Fruit fly (Drosophila melanogaster) whole organism, embryonic: ENCODE measurements around the gene Gcna.

Source experiments
- ATbp ChIP-seq: fragments of 200-800 bp; sonication (Bioruptor generic); optimal IDR thresholded peaks from 2 replicates; lab custom pipeline; 2017; ENCODE audit warnings: missing biosample characterization, mild to moderate bottlenecking, missing genetic modification characterization, missing genetic modification reagents
- B-H2 ChIP-seq: fragments of 200-800 bp; sonication (Bioruptor generic); optimal IDR thresholded peaks from 2 replicates; lab custom pipeline; 2018; ENCODE audit warnings: missing biosample characterization, mild to moderate bottlenecking, missing genetic modification characterization
- Bgb ChIP-seq: fragments of 200-800 bp; sonication (Bioruptor generic); IDR thresholded peaks from 2 replicates; pipeline ENCODE4 v1.3.6; 2022; ENCODE audit warnings: missing biosample characterization, missing genetic modification characterization; ENCODE audit not compliant: partially characterized antibody
- BtbVII ChIP-seq: fragments of 200-800 bp; sonication (Bioruptor generic); optimal IDR thresholded peaks from 3 replicates; lab custom pipeline; 2017; ENCODE audit warnings: missing biosample characterization, mild to moderate bottlenecking, missing genetic modification characterization
- CG10209 ChIP-seq: fragments of 200-800 bp; sonication (Bioruptor generic); optimal IDR thresholded peaks from 3 replicates; lab custom pipeline; 2017; ENCODE audit warnings: missing biosample characterization, mild to moderate bottlenecking, missing genetic modification characterization, missing genetic modification reagents
- CG10267 ChIP-seq: fragments of 200-800 bp; sonication (Bioruptor generic); optimal IDR thresholded peaks from 2 replicates; lab custom pipeline; 2018; ENCODE audit warnings: missing biosample characterization, mild to moderate bottlenecking, missing genetic modification characterization, moderate library complexity
- CG10565 ChIP-seq: fragments of 200-800 bp; sonication (Bioruptor generic); optimal IDR thresholded peaks from 3 replicates; lab custom pipeline; 2016; ENCODE audit warnings: missing biosample characterization, mild to moderate bottlenecking, missing genetic modification characterization
- CG12219 ChIP-seq: fragments of 200-800 bp; sonication (Bioruptor generic); optimal IDR thresholded peaks from 3 replicates; lab custom pipeline; 2018; ENCODE audit warnings: missing biosample characterization, mild to moderate bottlenecking, missing genetic modification characterization
- CG13424 ChIP-seq: fragments of 200-800 bp; sonication (Bioruptor generic); optimal IDR thresholded peaks from 2 replicates; lab custom pipeline; 2019; ENCODE audit warnings: missing biosample characterization, mild to moderate bottlenecking, missing genetic modification characterization, moderate library complexity
- CG13894 ChIP-seq: fragments of 200-800 bp; sonication (Bioruptor generic); optimal IDR thresholded peaks from 3 replicates; lab custom pipeline; 2018; ENCODE audit warnings: missing biosample characterization, mild to moderate bottlenecking, missing genetic modification characterization, moderate library complexity
- CG14860 ChIP-seq: fragments of 200-800 bp; sonication (Bioruptor generic); IDR thresholded peaks from 3 replicates; pipeline ENCODE4 v1.3.6; 2022; ENCODE audit warnings: missing biosample characterization, missing genetic modification characterization; ENCODE audit not compliant: partially characterized antibody
- CG2199 ChIP-seq: fragments of 200-800 bp; sonication (Bioruptor generic); IDR thresholded peaks from 3 replicates; pipeline ENCODE4 v1.3.6; 2022; ENCODE audit warnings: missing biosample characterization, missing genetic modification characterization
- CG2889 ChIP-seq: fragments of 200-800 bp; sonication (Bioruptor generic); IDR thresholded peaks from 3 replicates; pipeline ENCODE4 v1.3.6; 2022; ENCODE audit warnings: missing biosample characterization, missing genetic modification characterization
- CG30403 ChIP-seq: fragments of 200-800 bp; sonication (Bioruptor generic); optimal IDR thresholded peaks from 3 replicates; lab custom pipeline; 2016; ENCODE audit warnings: missing biosample characterization, missing genetic modification characterization
- CG34376 ChIP-seq: fragments of 200-800 bp; sonication (Bioruptor generic); optimal IDR thresholded peaks from 2 replicates; lab custom pipeline; 2018; ENCODE audit warnings: missing biosample characterization, mild to moderate bottlenecking, missing genetic modification characterization
- CG3838 ChIP-seq: fragments of 200-800 bp; sonication (Bioruptor generic); optimal IDR thresholded peaks from 3 replicates; lab custom pipeline; 2016; ENCODE audit warnings: missing biosample characterization, missing genetic modification characterization
- CG4360 ChIP-seq: fragments of 200-800 bp; sonication (Bioruptor generic); IDR thresholded peaks from 2 replicates; pipeline ENCODE4 v1.3.6; 2022; ENCODE audit warnings: missing biosample characterization, missing genetic modification characterization
- CG4404 ChIP-seq: fragments of 200-800 bp; sonication (Bioruptor generic); IDR thresholded peaks from 2 replicates; pipeline ENCODE4 v1.3.6; 2022; ENCODE audit warnings: missing biosample characterization, missing genetic modification characterization
- CG4617 ChIP-seq: fragments of 200-800 bp; sonication (Bioruptor generic); optimal IDR thresholded peaks from 3 replicates; lab custom pipeline; 2016; ENCODE audit warnings: missing biosample characterization, missing genetic modification characterization, borderline replicate concordance
- CG7372 ChIP-seq: fragments of 200-800 bp; sonication (Bioruptor generic); IDR thresholded peaks from 2 replicates; pipeline ENCODE4 v1.3.6; 2022; ENCODE audit warnings: missing biosample characterization, missing genetic modification characterization
- CG7745 ChIP-seq: fragments of 200-800 bp; sonication (Bioruptor generic); optimal IDR thresholded peaks from 2 replicates; lab custom pipeline; 2018; ENCODE audit warnings: missing biosample characterization, mild to moderate bottlenecking, missing genetic modification characterization, moderate library complexity
- CG8924 ChIP-seq: fragments of 200-800 bp; optimal IDR thresholded peaks from 3 replicates; lab custom pipeline; 2019; ENCODE audit warnings: missing biosample characterization, mild to moderate bottlenecking, missing genetic modification characterization, moderate library complexity
- Camta ChIP-seq: fragments of 200-800 bp; sonication (Bioruptor generic); optimal IDR thresholded peaks from 2 replicates; lab custom pipeline; 2016; ENCODE audit warnings: missing biosample characterization, missing genetic modification characterization
- Dfd ChIP-seq, 2 experiments: fragments of >200 bp; optimal IDR thresholded peaks; 2 replicates each; lab custom pipeline; 2017; ENCODE audit warnings: missing biosample characterization in 2 of 2, missing genetic modification characterization in 2 of 2
- Dp ChIP-seq: fragments of 200-800 bp; sonication (Bioruptor generic); optimal IDR thresholded peaks from 2 replicates; lab custom pipeline; 2018; ENCODE audit warnings: missing biosample characterization, mild to moderate bottlenecking, missing genetic modification characterization, moderate library complexity
- Ets65A ChIP-seq: fragments of 200-800 bp; sonication (Bioruptor generic); peaks from one replicate; lab custom pipeline; 2016; ENCODE audit warnings: missing biosample characterization, missing genetic modification characterization
- Fer1 ChIP-seq: fragments of 200-800 bp; sonication (Bioruptor generic); optimal IDR thresholded peaks from 2 replicates; lab custom pipeline; 2017; ENCODE audit warnings: missing biosample characterization, mild to moderate bottlenecking, missing genetic modification characterization
- Jarid2 ChIP-seq: fragments of 200-800 bp; sonication (Bioruptor generic); optimal IDR thresholded peaks from 3 replicates; lab custom pipeline; 2017; ENCODE audit warnings: mild to moderate bottlenecking, missing biosample characterization, missing genetic modification reagents, missing genetic modification characterization
- Lim3 ChIP-seq: fragments of 200-800 bp; sonication (Bioruptor generic); IDR thresholded peaks from 2 replicates; pipeline ENCODE4 v1.3.6; 2022; ENCODE audit warnings: missing biosample characterization, missing genetic modification characterization
- Mrtf ChIP-seq: fragments of 200-800 bp; sonication (Bioruptor generic); IDR thresholded peaks from 3 replicates; pipeline ENCODE4 v1.3.6; 2022; ENCODE audit warnings: missing biosample characterization, missing genetic modification characterization
- Oaz ChIP-seq: fragments of 200-800 bp; sonication (Bioruptor generic); IDR thresholded peaks from 2 replicates; pipeline ENCODE4 v1.3.6; 2022; ENCODE audit warnings: missing biosample characterization, missing genetic modification characterization
- Oli ChIP-seq: fragments of 200-800 bp; sonication (Bioruptor generic); optimal IDR thresholded peaks from 2 replicates; lab custom pipeline; 2018; ENCODE audit warnings: missing biosample characterization, mild to moderate bottlenecking, missing genetic modification characterization, moderate library complexity
- Rx ChIP-seq: fragments of 200-800 bp; sonication (Bioruptor generic); IDR thresholded peaks from 2 replicates; pipeline ENCODE4 v1.3.6; 2022; ENCODE audit warnings: missing biosample characterization, missing genetic modification characterization
- Sry-δ ChIP-seq: fragments of 200-800 bp; sonication (Bioruptor generic); optimal IDR thresholded peaks from 2 replicates; lab custom pipeline; 2016; ENCODE audit warnings: missing biosample characterization, missing genetic modification characterization
- Usf ChIP-seq: fragments of 200-800 bp; sonication (Bioruptor generic); optimal IDR thresholded peaks from 2 replicates; lab custom pipeline; 2017; ENCODE audit warnings: missing genotype, missing biosample characterization, missing genetic modification characterization
- Xrp1 ChIP-seq: fragments of 200-800 bp; sonication (Bioruptor generic); IDR thresholded peaks from 2 replicates; pipeline ENCODE4 v1.3.6; 2022; ENCODE audit warnings: missing biosample characterization, missing genetic modification characterization
- YL-1 ChIP-seq: fragments of 200-800 bp; sonication (Bioruptor generic); optimal IDR thresholded peaks from 3 replicates; lab custom pipeline; 2017; ENCODE audit warnings: missing biosample characterization, mild to moderate bottlenecking, missing genetic modification characterization
- cg ChIP-seq: fragments of 200-800 bp; sonication (Bioruptor generic); optimal IDR thresholded peaks from 3 replicates; lab custom pipeline; 2019; ENCODE audit warnings: missing biosample characterization, mild to moderate bottlenecking, missing genetic modification characterization, moderate library complexity
- chn ChIP-seq: fragments of 200-800 bp; sonication (Bioruptor generic); optimal IDR thresholded peaks from 2 replicates; lab custom pipeline; 2016; ENCODE audit warnings: missing biosample characterization, missing genetic modification characterization
- ci ChIP-seq: fragments of 200-800 bp; sonication (Bioruptor generic); IDR thresholded peaks from 3 replicates; pipeline ENCODE4 v1.3.6; 2022; ENCODE audit warnings: missing biosample characterization, missing genetic modification characterization
- crp ChIP-seq, 2 experiments: fragments of 200-800 bp; sonication (Bioruptor generic); optimal IDR thresholded peaks; 2 replicates in 1 of 2; 3 replicates in 1 of 2; lab custom pipeline; 2017; ENCODE audit warnings: missing biosample characterization in 2 of 2, missing genetic modification characterization in 2 of 2, mild to moderate bottlenecking in 1 of 2, moderate library complexity in 1 of 2
- fd64A ChIP-seq: fragments of 200-800 bp; sonication (Bioruptor generic); optimal IDR thresholded peaks from 3 replicates; lab custom pipeline; 2018; ENCODE audit warnings: missing biosample characterization, mild to moderate bottlenecking, missing genetic modification characterization
- gfzf ChIP-seq: fragments of 200-800 bp; sonication (Bioruptor generic); optimal IDR thresholded peaks from 2 replicates; lab custom pipeline; 2016; ENCODE audit warnings: missing biosample characterization, mild to moderate bottlenecking, missing genetic modification characterization, moderate library complexity
- her ChIP-seq: fragments of 200-800 bp; sonication (Bioruptor generic); optimal IDR thresholded peaks from 2 replicates; lab custom pipeline; 2016; ENCODE audit warnings: missing biosample characterization, missing genetic modification characterization
- jing ChIP-seq: fragments of 200-800 bp; sonication (Bioruptor generic); optimal IDR thresholded peaks from 2 replicates; lab custom pipeline; 2018; ENCODE audit warnings: missing biosample characterization, mild to moderate bottlenecking, missing genetic modification characterization
- kay ChIP-seq: fragments of 200-800 bp; sonication (Bioruptor generic); optimal IDR thresholded peaks from 2 replicates; lab custom pipeline; 2016; ENCODE audit warnings: missing biosample characterization, missing genetic modification characterization
- odd ChIP-seq: fragments of 200-800 bp; sonication (Bioruptor generic); optimal IDR thresholded peaks from 2 replicates; lab custom pipeline; 2017; ENCODE audit warnings: missing biosample characterization, mild to moderate bottlenecking, missing genetic modification characterization
- org-1 ChIP-seq: fragments of 200-800 bp; sonication (Bioruptor generic); optimal IDR thresholded peaks from 2 replicates; lab custom pipeline; 2017; ENCODE audit warnings: missing biosample characterization, missing genetic modification characterization
- otp ChIP-seq: fragments of 200-800 bp; sonication (Bioruptor generic); IDR thresholded peaks from 3 replicates; pipeline ENCODE4, ENCODE4 v1.3.6; 2022; ENCODE audit warnings: missing biosample characterization, missing genetic modification characterization
- pnt ChIP-seq: fragments of 200-800 bp; sonication (Bioruptor generic); optimal IDR thresholded peaks from 3 replicates; lab custom pipeline; 2016; ENCODE audit warnings: missing biosample characterization, missing genetic modification characterization
- pum ChIP-seq: fragments of 200-800 bp; sonication (Bioruptor generic); optimal IDR thresholded peaks from 2 replicates; lab custom pipeline; 2016; ENCODE audit warnings: missing biosample characterization, missing genetic modification characterization
- pzg ChIP-seq: fragments of 200-800 bp; sonication (Bioruptor generic); optimal IDR thresholded peaks from 3 replicates; lab custom pipeline; 2018; ENCODE audit warnings: missing biosample characterization, mild to moderate bottlenecking, missing genetic modification characterization, moderate library complexity

Gene Gcna

dm6 chrX:1858867-1859266, 6.8 kb downstream of the Gcna start, which contains the start of gene Lamtor5 (continued):
- TF ChIP-seq ci, result peak; percentile 69
- no peak for TF ChIP-seq otp (GFP tag; lab: Robert Waterston, UW)
- TF ChIP-seq her (GFP tag; lab: Kevin White, UChicago), result no peak
- no peak for TF ChIP-seq CG4404 (GFP tag; lab: Robert Waterston, UW)
- TF ChIP-seq B-H2 (GFP tag; lab: Kevin White, UChicago), result peak; percentile 1
- TF ChIP-seq pum (GFP tag; lab: Kevin White, UChicago), result peak; percentile 31
- TF ChIP-seq CG4617 (GFP tag; lab: Kevin White, UChicago), result peak; percentile 21
- TF ChIP-seq cg (GFP tag; lab: Kevin White, UChicago), result no peak
- TF ChIP-seq CG10209, result peak; percentile 5
- TF ChIP-seq CG7372 (GFP tag; lab: Robert Waterston, UW), result no peak
- TF ChIP-seq CG8924 (tag; lab: Kevin White, UChicago), result peak; percentile 23
- no peak for TF ChIP-seq jing
- TF ChIP-seq CG34376 (GFP tag; lab: Kevin White, UChicago), result peak; percentile 23
- no peak for TF ChIP-seq CG2889
- no peak for TF ChIP-seq crp (GFP tag; optimal IDR thresholded peaks at IDR 0.05; lab: Kevin White, UChicago)
- TF ChIP-seq pzg, result peak; percentile 55
- TF ChIP-seq Ets65A (GFP tag; lab: Kevin White, UChicago), result no peak
- peak; percentile 43 for TF ChIP-seq CG13894 (tag; lab: Kevin White, UChicago)
- TF ChIP-seq Oli (tag; lab: Kevin White, UChicago), result no peak
- TF ChIP-seq Lim3 (GFP tag; lab: Robert Waterston, UW), result no peak
- TF ChIP-seq pnt (GFP tag; lab: Kevin White, UChicago), result no peak
- TF ChIP-seq Bgb, result peak; percentile 20; the same call in 1 of the 2 replicates
- peak; percentile 55 for TF ChIP-seq Fer1 (GFP tag; lab: Kevin White, UChicago)
- no peak for TF ChIP-seq CG14860
- TF ChIP-seq Dfd (GFP tag; optimal IDR thresholded peaks at IDR 0.05; lab: Kevin White, UChicago), result no peak
- no peak for TF ChIP-seq odd (GFP tag; lab: Kevin White, UChicago)
- no peak for TF ChIP-seq CG3838
- TF ChIP-seq YL-1 (GFP tag; lab: Kevin White, UChicago), result peak; percentile 39
- no peak for TF ChIP-seq CG4360 (GFP tag; lab: Robert Waterston, UW)
- no peak for TF ChIP-seq Oaz
- TF ChIP-seq ATbp (GFP tag; lab: Kevin White, UChicago), result peak; percentile 3
- TF ChIP-seq BtbVII (GFP tag; lab: Kevin White, UChicago), result peak; percentile 53
- no peak for TF ChIP-seq org-1 (GFP tag; lab: Kevin White, UChicago)
- TF ChIP-seq chn (GFP tag; lab: Kevin White, UChicago), result no peak
- TF ChIP-seq Rx (GFP tag; lab: Robert Waterston, UW), result no peak
- TF ChIP-seq CG30403 (GFP tag; lab: Kevin White, UChicago), result peak; percentile 37
- no peak for TF ChIP-seq kay (GFP tag; lab: Kevin White, UChicago)
- TF ChIP-seq CG13424, result peak; percentile 50
- peak; percentile 49; the same call in 1 of the 2 replicates for TF ChIP-seq Xrp1
- no peak for TF ChIP-seq CG12219
- TF ChIP-seq gfzf (GFP tag; lab: Kevin White, UChicago), result peak; percentile 73
- TF ChIP-seq Camta (GFP tag; lab: Kevin White, UChicago), result no peak
- TF ChIP-seq CG10565, result no peak
- no peak for TF ChIP-seq Mrtf
- TF ChIP-seq CG2199, result no peak
- no peak for TF ChIP-seq Usf (GFP tag; lab: Kevin White, UChicago)
- no peak for TF ChIP-seq Dp (GFP tag; lab: Kevin White, UChicago)
- TF ChIP-seq Sry-δ (GFP tag; lab: Kevin White, UChicago), result peak; percentile 14
- TF ChIP-seq Jarid2 (GFP tag; lab: Kevin White, UChicago), result no peak
- no peak for TF ChIP-seq fd64A (GFP tag; lab: Kevin White, UChicago)
- no peak for TF ChIP-seq CG7745 (tag; lab: Kevin White, UChicago)
- peak; percentile 41 for TF ChIP-seq CG10267 (tag; lab: Kevin White, UChicago)
